Fruit fly (Drosophila melanogaster) Kc167 (cell line): ENCODE data around the gene CG5506.

Source experiments
- Myc ChIP-seq: fragments of >200 bp; optimal IDR thresholded peaks from 2 replicates; lab custom pipeline; 2017; ENCODE audit warnings: missing external identifiers
- insv ChIP-seq: fragments of >200 bp; optimal IDR thresholded peaks from 3 replicates; lab custom pipeline; 2018; ENCODE audit warnings: missing external identifiers
- psq ChIP-seq: fragments of >200 bp; optimal IDR thresholded peaks from 2 replicates; lab custom pipeline; 2017; ENCODE audit warnings: missing external identifiers
- ttk ChIP-seq: sonication (Bioruptor generic); optimal IDR thresholded peaks from 2 replicates; lab custom pipeline; 2017; ENCODE audit warnings: missing external identifiers

- TF ChIP-seq Myc (lab: Kevin White, UChicago): no peak
- no peak for TF ChIP-seq insv (lab: Kevin White, UChicago)
- TF ChIP-seq psq (lab: Kevin White, UChicago): no peak
- no peak for TF ChIP-seq ttk
Measured at dm6 chr3L:17842892-17843703, 41.1 kb downstream of the CG5506 start, which contains the start of gene CG5567.
